Worm (Caenorhabditis elegans): Measurements from ENCODE around the gene ins-14.

ce11 chrII:6736066-6736465 lies 9.5 kb downstream of the ins-14 start, which contains the start of gene mrps-18.C:
- TF ChIP-seq spr-1 (tag; optimal IDR thresholded peaks at IDR 0.05) (no peak), mdl-1 (tag; optimal IDR thresholded peaks at IDR 0.05) (no peak), php-3 (GFP tag; IDR thresholded peaks at IDR 0.05) (no peak), nhr-11 (tag; optimal IDR thresholded peaks at IDR 0.05) (no peak), snpc-4 (tag; optimal IDR thresholded peaks at IDR 0.05) (no peak), zip-2 (tag; optimal IDR thresholded peaks at IDR 0.05) (no peak), ZK546.5 (tag; optimal IDR thresholded peaks at IDR 0.05) (no peak), ama-1 (optimal IDR thresholded peaks at IDR 0.05) (no peak), nhr-25 (tag; optimal IDR thresholded peaks at IDR 0.05; ENCODE audit: borderline replicate concordance, insufficient read depth) (no peak), nhr-76 (tag; optimal IDR thresholded peaks at IDR 0.05) (no peak)
